Fruit fly (Drosophila melanogaster) whole organism, embryonic: ENCODE data around the gene MtnC.

Experiments
- Adf1 ChIP-seq: fragments of 200-800 bp; sonication (Bioruptor generic); IDR thresholded peaks from 2 replicates; pipeline ENCODE4 v1.3.6; 2022; ENCODE audit warnings: missing biosample characterization, missing genetic modification characterization
- Bdp1 ChIP-seq: fragments of 200-800 bp; sonication (Bioruptor generic); optimal IDR thresholded peaks from 3 replicates; lab custom pipeline; 2016; ENCODE audit warnings: missing biosample characterization, missing genetic modification characterization
- Blimp-1 ChIP-seq: fragments of 200-800 bp; sonication (Bioruptor generic); optimal IDR thresholded peaks from 3 replicates; lab custom pipeline; 2018; ENCODE audit warnings: missing biosample characterization, missing genetic modification characterization, mild to moderate bottlenecking, moderate library complexity, missing genetic modification reagents
- CG10959 ChIP-seq: fragments of 200-800 bp; sonication (Bioruptor generic); IDR thresholded peaks from 2 replicates; pipeline ENCODE4 v1.3.6; 2022; ENCODE audit warnings: missing biosample characterization, missing genetic modification characterization
- CG10979 ChIP-seq: fragments of 200-800 bp; sonication (Bioruptor generic); optimal IDR thresholded peaks from 2 replicates; lab custom pipeline; 2018; ENCODE audit warnings: missing biosample characterization, mild to moderate bottlenecking, missing genetic modification characterization, moderate library complexity
- CG11247 ChIP-seq: fragments of 200-800 bp; sonication (Bioruptor generic); IDR thresholded peaks from 2 replicates; pipeline ENCODE4 v1.3.6; 2022; ENCODE audit warnings: missing biosample characterization, missing genetic modification characterization
- CG12071 ChIP-seq: fragments of 200-800 bp; sonication (Bioruptor generic); optimal IDR thresholded peaks from 3 replicates; lab custom pipeline; 2018; ENCODE audit warnings: missing biosample characterization, mild to moderate bottlenecking, missing genetic modification characterization
- CG12299 ChIP-seq: fragments of 200-800 bp; sonication (Bioruptor generic); optimal IDR thresholded peaks from 2 replicates; lab custom pipeline; 2018; ENCODE audit warnings: missing biosample characterization, mild to moderate bottlenecking, missing genetic modification characterization
- CG13296 ChIP-seq: fragments of 200-800 bp; sonication (Bioruptor generic); optimal IDR thresholded peaks from 3 replicates; lab custom pipeline; 2018; ENCODE audit warnings: missing biosample characterization, mild to moderate bottlenecking, missing genetic modification characterization
- CG13894 ChIP-seq: fragments of 200-800 bp; sonication (Bioruptor generic); optimal IDR thresholded peaks from 3 replicates; lab custom pipeline; 2018; ENCODE audit warnings: missing biosample characterization, mild to moderate bottlenecking, missing genetic modification characterization, moderate library complexity
- CG14965 ChIP-seq: fragments of 200-800 bp; sonication (Bioruptor generic); optimal IDR thresholded peaks from 2 replicates; lab custom pipeline; 2016; ENCODE audit warnings: missing biosample characterization, missing genetic modification characterization, borderline replicate concordance
- CG15514 ChIP-seq: fragments of 200-800 bp; sonication (Bioruptor generic); optimal IDR thresholded peaks from 3 replicates; lab custom pipeline; 2017; ENCODE audit warnings: missing biosample characterization, missing genetic modification characterization, mild to moderate bottlenecking, moderate library complexity, missing genetic modification reagents
- CG1832 ChIP-seq: fragments of 200-800 bp; sonication (Bioruptor generic); optimal IDR thresholded peaks from 2 replicates; lab custom pipeline; 2017; ENCODE audit warnings: missing biosample characterization, mild to moderate bottlenecking, missing genetic modification characterization, inconsistent platforms
- CG2678 ChIP-seq: fragments of 200-800 bp; sonication (Bioruptor generic); optimal IDR thresholded peaks from 3 replicates; lab custom pipeline; 2019; ENCODE audit warnings: missing biosample characterization, mild to moderate bottlenecking, missing genetic modification characterization, moderate library complexity
- CG34376 ChIP-seq: fragments of 200-800 bp; sonication (Bioruptor generic); optimal IDR thresholded peaks from 2 replicates; lab custom pipeline; 2018; ENCODE audit warnings: missing biosample characterization, mild to moderate bottlenecking, missing genetic modification characterization
- CG6175 ChIP-seq: fragments of 200-800 bp; sonication (Bioruptor generic); IDR thresholded peaks from 3 replicates; pipeline ENCODE4 v1.3.6; 2022; ENCODE audit warnings: missing biosample characterization, missing genetic modification characterization
- CG6791 ChIP-seq: fragments of 200-800 bp; sonication (Bioruptor generic); IDR thresholded peaks from 3 replicates; pipeline ENCODE4 v1.3.6; 2022; ENCODE audit warnings: missing biosample characterization, missing genetic modification characterization; ENCODE audit not compliant: partially characterized antibody
- CG9932 ChIP-seq: fragments of 200-800 bp; sonication (Bioruptor generic); IDR thresholded peaks from 2 replicates; pipeline ENCODE4 v1.3.6; 2022; ENCODE audit warnings: missing biosample characterization, missing genetic modification characterization
- CrebB ChIP-seq: fragments of 200-800 bp; sonication (Bioruptor generic); optimal IDR thresholded peaks from 3 replicates; lab custom pipeline; 2018; ENCODE audit warnings: missing biosample characterization, mild to moderate bottlenecking, missing genetic modification characterization
- D19A ChIP-seq: fragments of 200-800 bp; optimal IDR thresholded peaks from 3 replicates; lab custom pipeline; 2019; ENCODE audit warnings: missing biosample characterization, mild to moderate bottlenecking, missing genetic modification characterization, moderate library complexity
- Dll ChIP-seq: fragments of 200-800 bp; sonication (Bioruptor generic); IDR thresholded peaks from 4 replicates; pipeline ENCODE4 v1.3.6; 2022; ENCODE audit warnings: missing biosample characterization, missing genetic modification characterization; ENCODE audit not compliant: partially characterized antibody
- Drgx ChIP-seq: fragments of 200-800 bp; sonication (Bioruptor generic); IDR thresholded peaks from 2 replicates; pipeline ENCODE4 v1.3.6; 2022; ENCODE audit warnings: missing biosample characterization, missing genetic modification characterization
- Fer1 ChIP-seq: fragments of 200-800 bp; sonication (Bioruptor generic); optimal IDR thresholded peaks from 2 replicates; lab custom pipeline; 2017; ENCODE audit warnings: missing biosample characterization, mild to moderate bottlenecking, missing genetic modification characterization
- Gsc ChIP-seq: fragments of 200-800 bp; sonication (Bioruptor generic); IDR thresholded peaks from 2 replicates; pipeline ENCODE4 v1.3.6; 2022; ENCODE audit warnings: missing biosample characterization, missing genetic modification characterization
- HHEX ChIP-seq: fragments of 200-800 bp; sonication (Bioruptor generic); optimal IDR thresholded peaks from 3 replicates; lab custom pipeline; 2017; ENCODE audit warnings: missing biosample characterization, mild to moderate bottlenecking, missing genetic modification characterization, missing genetic modification reagents
- Hmx ChIP-seq: fragments of 200-800 bp; sonication (Bioruptor generic); optimal IDR thresholded peaks from 2 replicates; lab custom pipeline; 2016; ENCODE audit warnings: missing biosample characterization, missing genetic modification characterization
- Nf-YC ChIP-seq: fragments of 200-800 bp; optimal IDR thresholded peaks from 3 replicates; lab custom pipeline; 2019; ENCODE audit warnings: missing biosample characterization, mild to moderate bottlenecking, missing genetic modification characterization, moderate library complexity
- Pdp1 ChIP-seq, 2 experiments: fragments of 200-800 bp; sonication (Bioruptor generic); optimal IDR thresholded peaks; 3 replicates each; lab custom pipeline; 2016; ENCODE audit warnings: missing biosample characterization in 2 of 2, missing genetic modification characterization in 2 of 2, mild to moderate bottlenecking in 1 of 2, moderate library complexity in 1 of 2
- Ptx1 ChIP-seq: fragments of 200-800 bp; sonication (Bioruptor generic); IDR thresholded peaks from 2 replicates; pipeline ENCODE4 v1.3.6; 2022; ENCODE audit warnings: missing biosample characterization, missing genetic modification characterization
- Rfx ChIP-seq: fragments of 200-800 bp; sonication (Bioruptor generic); IDR thresholded peaks from 2 replicates; pipeline ENCODE4 v1.3.6; 2022; ENCODE audit warnings: missing biosample characterization, missing genetic modification characterization
- Trl ChIP-seq, 3 experiments: fragments of >200 bp in 2 of 3; fragments of 200-800 bp in 1 of 3; sonication (Bioruptor generic) in 1 of 3; optimal IDR thresholded peaks; 2 replicates in 1 of 3; 3 replicates in 2 of 3; lab custom pipeline; 2016 to 2017; ENCODE audit warnings: missing biosample characterization in 1 of 3, missing genetic modification characterization in 1 of 3
- chinmo ChIP-seq: fragments of 200-800 bp; sonication (Bioruptor generic); IDR thresholded peaks from 4 replicates; pipeline ENCODE4 v1.3.6; 2022; ENCODE audit warnings: missing biosample characterization, missing genetic modification characterization; ENCODE audit not compliant: partially characterized antibody
- crol ChIP-seq: fragments of 200-800 bp; sonication (Bioruptor generic); IDR thresholded peaks from 2 replicates; pipeline ENCODE4 v1.3.6; 2022; ENCODE audit warnings: missing biosample characterization, missing genetic modification characterization
- cwo ChIP-seq: fragments of 200-800 bp; sonication (Bioruptor generic); optimal IDR thresholded peaks from 3 replicates; lab custom pipeline; 2017; ENCODE audit warnings: missing biosample characterization, missing genetic modification characterization, mild to moderate bottlenecking, moderate library complexity, missing genetic modification reagents
- disco-r ChIP-seq: fragments of 200-800 bp; sonication (Bioruptor generic); optimal IDR thresholded peaks from 2 replicates; lab custom pipeline; 2016; ENCODE audit warnings: missing biosample characterization, missing genetic modification characterization
- dmrt11E ChIP-seq: fragments of 200-800 bp; sonication (Bioruptor generic); optimal IDR thresholded peaks from 3 replicates; lab custom pipeline; 2018; ENCODE audit warnings: missing biosample characterization, mild to moderate bottlenecking, missing genetic modification characterization, moderate library complexity
- gfzf ChIP-seq: fragments of 200-800 bp; sonication (Bioruptor generic); optimal IDR thresholded peaks from 2 replicates; lab custom pipeline; 2016; ENCODE audit warnings: missing biosample characterization, mild to moderate bottlenecking, missing genetic modification characterization, moderate library complexity
- grau ChIP-seq: fragments of 200-800 bp; optimal IDR thresholded peaks from 3 replicates; lab custom pipeline; 2019; ENCODE audit warnings: missing biosample characterization, mild to moderate bottlenecking, missing genetic modification characterization, moderate library complexity
- kni ChIP-seq: fragments of 200-800 bp; sonication (Bioruptor generic); optimal IDR thresholded peaks from 3 replicates; lab custom pipeline; 2017; ENCODE audit warnings: mild to moderate bottlenecking, missing biosample characterization, missing genetic modification reagents, missing genetic modification characterization
- lab ChIP-seq: fragments of 200-800 bp; sonication (Bioruptor generic); optimal IDR thresholded peaks from 3 replicates; lab custom pipeline; 2017; ENCODE audit warnings: missing biosample characterization, missing genetic modification characterization, mild to moderate bottlenecking, moderate library complexity, missing genetic modification reagents
- mirr ChIP-seq: fragments of 200-800 bp; sonication (Bioruptor generic); optimal IDR thresholded peaks from 3 replicates; lab custom pipeline; 2018; ENCODE audit warnings: missing biosample characterization, mild to moderate bottlenecking, missing genetic modification characterization
- odd ChIP-seq: fragments of 200-800 bp; sonication (Bioruptor generic); optimal IDR thresholded peaks from 2 replicates; lab custom pipeline; 2017; ENCODE audit warnings: missing biosample characterization, mild to moderate bottlenecking, missing genetic modification characterization
- sim ChIP-seq: fragments of 200-800 bp; sonication (Bioruptor generic); IDR thresholded peaks from 2 replicates; pipeline ENCODE4 v1.3.6; 2022; ENCODE audit warnings: missing biosample characterization, missing genetic modification characterization
- sob ChIP-seq: fragments of 200-800 bp; sonication (Bioruptor generic); IDR thresholded peaks from 2 replicates; pipeline ENCODE4 v1.3.6; 2022; ENCODE audit warnings: missing biosample characterization, missing genetic modification characterization
- sug ChIP-seq: fragments of 200-800 bp; optimal IDR thresholded peaks from 2 replicates; lab custom pipeline; 2019; ENCODE audit warnings: missing biosample characterization, mild to moderate bottlenecking, missing genetic modification characterization, moderate library complexity
- z ChIP-seq: fragments of 200-800 bp; sonication (Bioruptor generic); IDR thresholded peaks from 3 replicates; pipeline ENCODE4 v1.3.6; 2022; ENCODE audit warnings: missing biosample characterization, missing genetic modification characterization

The MtnC gene

dm6 chr3R:20316599-20316998 is 43.5 kb upstream of the MtnC start (continued):
- no peak for TF ChIP-seq CG14965
- no peak for TF ChIP-seq D19A (tag; lab: Kevin White, UChicago)
- TF ChIP-seq mirr (GFP tag; lab: Kevin White, UChicago): peak; percentile 66
- TF ChIP-seq Pdp1 (GFP tag; optimal IDR thresholded peaks at IDR 0.05; lab: Kevin White, UChicago): peak in 1 of 2 experiments; percentile 66
- no peak for TF ChIP-seq Bdp1 (GFP tag; lab: Kevin White, UChicago)
- TF ChIP-seq Hmx (GFP tag; lab: Kevin White, UChicago): no peak
- no peak for TF ChIP-seq CG10979
- no peak for TF ChIP-seq Fer1 (GFP tag; lab: Kevin White, UChicago)
- TF ChIP-seq CG1832 (GFP tag; lab: Kevin White, UChicago): no peak
- TF ChIP-seq disco-r (GFP tag; lab: Kevin White, UChicago): no peak
- no peak for TF ChIP-seq CG11247 (GFP tag; lab: Robert Waterston, UW)
- no peak for TF ChIP-seq Nf-YC (tag; lab: Kevin White, UChicago)
- TF ChIP-seq CG10959 (GFP tag; lab: Robert Waterston, UW): no peak
- TF ChIP-seq dmrt11E (tag; lab: Kevin White, UChicago): no peak
- no peak for TF ChIP-seq kni (GFP tag; lab: Kevin White, UChicago)
- TF ChIP-seq, all 482 proteins: peak for 7

DNA sequence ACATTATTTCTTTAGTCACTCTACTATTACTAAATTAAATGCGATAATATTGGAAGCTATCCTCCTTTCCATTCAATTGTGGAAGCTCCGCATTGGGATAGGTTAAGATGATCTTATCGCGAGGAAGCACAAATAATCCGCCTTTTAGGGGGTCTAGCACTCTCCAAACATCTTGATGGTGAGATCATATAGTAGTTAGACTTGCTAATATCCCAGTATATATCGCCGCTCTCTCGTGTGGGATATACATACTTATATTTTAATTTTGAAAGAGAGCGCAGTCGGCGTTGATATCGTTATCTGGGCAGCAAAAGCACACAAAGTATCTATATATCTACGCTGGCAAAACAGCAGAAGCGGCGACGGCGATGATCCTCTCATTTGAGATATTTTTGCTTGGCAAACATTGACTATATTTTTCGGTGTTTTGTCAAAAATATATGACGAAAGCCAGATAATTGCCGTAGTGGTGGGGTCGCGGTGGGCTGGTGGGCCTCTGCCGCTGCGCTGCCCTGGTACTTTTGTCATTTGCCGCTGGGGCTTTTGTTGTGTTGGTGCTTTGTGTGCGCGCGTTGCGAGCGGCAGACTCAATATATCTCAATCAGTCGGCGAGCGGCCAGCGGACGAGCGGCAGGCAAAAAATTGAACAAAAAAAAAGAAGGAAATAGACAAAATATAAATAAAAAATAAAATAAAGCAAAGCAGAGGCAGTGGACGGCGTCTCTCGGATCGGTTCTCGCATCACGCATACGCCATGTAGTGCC is 42.5 kb upstream of the MtnC start:
- peak; percentile 75 for TF ChIP-seq Drgx
- peak; percentile 4 for TF ChIP-seq HHEX (GFP tag; lab: Kevin White, UChicago)
- TF ChIP-seq Gsc (GFP tag; lab: Robert Waterston, UW): no peak
- 0 out of 4 replicates have a peak, but pooled peaks have one; percentile 13 for TF ChIP-seq Dll (GFP tag; lab: Robert Waterston, UW)
- peak; percentile 33 for TF ChIP-seq cwo
- peak; percentile 61; the same call in 1 of the 2 replicates for TF ChIP-seq crol (GFP tag; lab: Robert Waterston, UW)
- TF ChIP-seq Rfx (GFP tag; lab: Robert Waterston, UW): peak; percentile 22; the same call in 1 of the 2 replicates
- peak; percentile 17 for TF ChIP-seq CG13894 (tag; lab: Kevin White, UChicago)
- TF ChIP-seq CG2678: peak; percentile 16
- TF ChIP-seq Trl (optimal IDR thresholded peaks at IDR 0.05; lab: Kevin White, UChicago): peak in 1 of 2 experiments; percentile 41
- no peak for TF ChIP-seq Trl (GFP tag; optimal IDR thresholded peaks at IDR 0.05; lab: Kevin White, UChicago)
- peak; percentile 66 for TF ChIP-seq lab
- TF ChIP-seq CG12071 (GFP tag; lab: Kevin White, UChicago): peak; percentile 24
- TF ChIP-seq CG6791 (GFP tag; lab: Robert Waterston, UW): no peak
- TF ChIP-seq CG12299: peak; percentile 27
- peak; percentile 9 for TF ChIP-seq CG34376 (GFP tag; lab: Kevin White, UChicago)
- TF ChIP-seq gfzf (GFP tag; lab: Kevin White, UChicago): no peak
- peak; percentile 32 for TF ChIP-seq CrebB (tag; lab: Kevin White, UChicago)
- TF ChIP-seq odd (GFP tag; lab: Kevin White, UChicago): peak; percentile 18
- TF ChIP-seq grau (tag; lab: Kevin White, UChicago): no peak
- peak; percentile 6; the same call in 1 of the 2 replicates for TF ChIP-seq sob (GFP tag; lab: Robert Waterston, UW)
- TF ChIP-seq chinmo: peak; percentile 71; the same call in 1 of the 4 replicates
- peak; percentile 63 for TF ChIP-seq CG13296 (GFP tag; lab: Kevin White, UChicago)
- TF ChIP-seq z: 0 out of 3 replicates have a peak, but pooled peaks have one; percentile 29
- TF ChIP-seq sim: no peak
- peak; percentile 13 for TF ChIP-seq CG15514 (GFP tag; lab: Kevin White, UChicago)
- peak; percentile 82 for TF ChIP-seq sug (tag; lab: Kevin White, UChicago)
- TF ChIP-seq Blimp-1: no peak
- TF ChIP-seq Adf1 (GFP tag; lab: Robert Waterston, UW): peak; percentile 95
- TF ChIP-seq Ptx1: 0 out of 2 replicates have a peak, but pooled peaks have one; percentile 10
- peak; percentile 26; the same call in 1 of the 2 replicates for TF ChIP-seq CG9932 (GFP tag; lab: Robert Waterston, UW)
- peak; percentile 50; the same call in 1 of the 3 replicates for TF ChIP-seq CG6175 (GFP tag; lab: Robert Waterston, UW)
